Fruit fly (Drosophila melanogaster) whole organism, pupa: ENCODE measurements around the gene RFeSP.
A peak's percentile ranks its signal among the peaks of the same experiment; 100 is the strongest.

ENCODE experiments used
- CG10348 ChIP-seq: fragments of 200-800 bp; sonication (Bioruptor generic); IDR thresholded peaks from 2 replicates; pipeline ENCODE4 v1.3.6; 2022; ENCODE audit warnings: missing biosample characterization, missing genetic modification characterization
- CG12605 ChIP-seq: fragments of 200-800 bp; sonication (Bioruptor generic); IDR thresholded peaks from 2 replicates; pipeline ENCODE4 v1.3.6; 2022; ENCODE audit warnings: missing biosample characterization, missing genetic modification characterization
- CG13204 ChIP-seq: fragments of 200-800 bp; sonication (Bioruptor generic); optimal IDR thresholded peaks from 2 replicates; lab custom pipeline; 2018; ENCODE audit warnings: missing biosample characterization, mild to moderate bottlenecking, missing genetic modification characterization, moderate library complexity
- CG14655 ChIP-seq: fragments of 200-800 bp; sonication (Bioruptor generic); optimal IDR thresholded peaks from 3 replicates; lab custom pipeline; 2017; ENCODE audit warnings: mild to moderate bottlenecking, missing biosample characterization, missing genetic modification reagents, missing genetic modification characterization
- CG15710 ChIP-seq: fragments of 200-800 bp; sonication (Bioruptor generic); optimal IDR thresholded peaks from 2 replicates; lab custom pipeline; 2018; ENCODE audit warnings: missing biosample characterization, mild to moderate bottlenecking, missing genetic modification characterization, moderate library complexity
- CG17806 ChIP-seq: fragments of 200-800 bp; sonication (Bioruptor generic); optimal IDR thresholded peaks from 2 replicates; lab custom pipeline; 2018; ENCODE audit warnings: missing biosample characterization, mild to moderate bottlenecking, missing genetic modification characterization, moderate library complexity
- CG32121 ChIP-seq: fragments of 200-800 bp; sonication (Bioruptor generic); IDR thresholded peaks from 2 replicates; pipeline ENCODE4 v1.3.6; 2022; ENCODE audit warnings: missing biosample characterization, missing genetic modification characterization
- CG34367 ChIP-seq: fragments of 200-800 bp; sonication (Bioruptor generic); optimal IDR thresholded peaks from 2 replicates; lab custom pipeline; 2018; ENCODE audit warnings: missing biosample characterization, mild to moderate bottlenecking, missing genetic modification characterization
- CG4496 ChIP-seq: fragments of 200-800 bp; sonication (Bioruptor generic); IDR thresholded peaks from 3 replicates; pipeline ENCODE4 v1.3.6; 2022; ENCODE audit warnings: missing biosample characterization, missing genetic modification characterization
- CG8159 ChIP-seq: fragments of 200-800 bp; sonication (Bioruptor generic); optimal IDR thresholded peaks from 3 replicates; lab custom pipeline; 2018; ENCODE audit warnings: missing biosample characterization, mild to moderate bottlenecking, missing genetic modification characterization, moderate library complexity
- CG8301 ChIP-seq: fragments of 200-800 bp; sonication (Bioruptor generic); optimal IDR thresholded peaks from 2 replicates; lab custom pipeline; 2018; ENCODE audit warnings: missing biosample characterization, mild to moderate bottlenecking, missing genetic modification characterization
- CG9948 ChIP-seq: fragments of 200-800 bp; sonication (Bioruptor generic); optimal IDR thresholded peaks from 2 replicates; lab custom pipeline; 2018; ENCODE audit warnings: missing biosample characterization, mild to moderate bottlenecking, missing genetic modification characterization, moderate library complexity
- D1 ChIP-seq: fragments of 200-800 bp; sonication (Bioruptor generic); optimal IDR thresholded peaks from 2 replicates; lab custom pipeline; 2018; ENCODE audit warnings: missing biosample characterization, mild to moderate bottlenecking, missing genetic modification characterization, moderate library complexity
- EcR ChIP-seq: fragments of 200-800 bp; sonication (Bioruptor generic); optimal IDR thresholded peaks from 3 replicates; lab custom pipeline; 2019; ENCODE audit warnings: missing biosample characterization, missing genetic modification characterization, mild to moderate bottlenecking, moderate library complexity, missing genetic modification reagents
- Ets98B ChIP-seq: fragments of 200-800 bp; sonication (Bioruptor generic); IDR thresholded peaks from 2 replicates; pipeline ENCODE4 v1.3.6; 2022; ENCODE audit warnings: missing biosample characterization, missing genetic modification characterization
- Pif1A ChIP-seq: fragments of 200-800 bp; sonication (Bioruptor generic); optimal IDR thresholded peaks from 3 replicates; lab custom pipeline; 2016; ENCODE audit warnings: missing biosample characterization, missing genetic modification characterization
- Pif1B ChIP-seq: fragments of 200-800 bp; sonication (Bioruptor generic); optimal IDR thresholded peaks from 3 replicates; lab custom pipeline; 2016; ENCODE audit warnings: missing biosample characterization, missing genetic modification characterization
- Snoo ChIP-seq: fragments of 200-800 bp; sonication (Bioruptor generic); optimal IDR thresholded peaks from 3 replicates; lab custom pipeline; 2017; ENCODE audit warnings: missing biosample characterization, mild to moderate bottlenecking, missing genetic modification characterization, inconsistent platforms
- fd96Ca ChIP-seq: fragments of 200-800 bp; sonication (Bioruptor generic); IDR thresholded peaks from 3 replicates; pipeline ENCODE4 v1.3.6; 2022; ENCODE audit warnings: missing biosample characterization, missing genetic modification characterization
- gl ChIP-seq: fragments of 200-800 bp; sonication (Bioruptor generic); optimal IDR thresholded peaks from 2 replicates; lab custom pipeline; 2018; ENCODE audit warnings: missing biosample characterization, mild to moderate bottlenecking, missing genetic modification characterization
- rn ChIP-seq: fragments of 200-800 bp; sonication (Bioruptor generic); IDR thresholded peaks from 2 replicates; pipeline ENCODE4 v1.3.6; 2022; ENCODE audit warnings: missing biosample characterization, missing genetic modification characterization

RFeSP gene

DNA sequence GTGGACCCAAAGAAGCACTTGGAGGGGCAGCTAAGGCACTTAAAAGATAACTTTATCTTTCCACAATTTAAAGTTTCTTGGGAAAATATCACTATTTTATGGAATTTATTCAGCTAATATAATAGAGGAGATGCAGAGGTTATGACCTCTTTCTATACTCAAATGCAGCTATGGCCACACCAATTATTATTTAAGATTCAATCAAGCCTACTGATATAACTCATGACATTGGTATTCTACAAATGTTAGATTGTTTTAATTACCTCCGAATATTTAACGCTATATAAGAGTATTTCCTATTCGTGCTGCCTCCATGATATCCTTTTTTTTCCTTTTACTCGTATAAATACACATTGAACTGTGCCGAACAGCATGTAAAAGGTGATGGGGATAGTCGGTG, 40.0 kb downstream of the RFeSP start:
- TF ChIP-seq fd96Ca (no peak), EcR (GFP tag; lab: Kevin White, UChicago) (no peak), CG8301 (tag; lab: Kevin White, UChicago) (peak; percentile 59), CG32121 (GFP tag; lab: Robert Waterston, UW) (no peak), Ets98B (GFP tag; lab: Robert Waterston, UW) (no peak), CG17806 (tag; lab: Kevin White, UChicago) (peak; percentile 20), CG4496 (GFP tag; lab: Robert Waterston, UW) (no peak), Pif1A (GFP tag; lab: Kevin White, UChicago) (no peak), CG34367 (tag; lab: Kevin White, UChicago) (no peak), CG14655 (GFP tag; lab: Kevin White, UChicago) (peak; percentile 55), CG10348 (GFP tag; lab: Robert Waterston, UW) (no peak), CG15710 (tag; lab: Kevin White, UChicago) (peak; percentile 51), D1 (tag; lab: Kevin White, UChicago) (no peak), Pif1B (GFP tag; lab: Kevin White, UChicago) (no peak), CG12605 (no peak), gl (tag; lab: Kevin White, UChicago) (no peak), CG8159 (tag; lab: Kevin White, UChicago) (peak; percentile 70), rn (GFP tag; lab: Robert Waterston, UW) (no peak), CG9948 (tag; lab: Kevin White, UChicago) (peak; percentile 18), CG13204 (GFP tag; lab: Kevin White, UChicago) (no peak), Snoo (tag; lab: Kevin White, UChicago) (peak; percentile 38)

DNA sequence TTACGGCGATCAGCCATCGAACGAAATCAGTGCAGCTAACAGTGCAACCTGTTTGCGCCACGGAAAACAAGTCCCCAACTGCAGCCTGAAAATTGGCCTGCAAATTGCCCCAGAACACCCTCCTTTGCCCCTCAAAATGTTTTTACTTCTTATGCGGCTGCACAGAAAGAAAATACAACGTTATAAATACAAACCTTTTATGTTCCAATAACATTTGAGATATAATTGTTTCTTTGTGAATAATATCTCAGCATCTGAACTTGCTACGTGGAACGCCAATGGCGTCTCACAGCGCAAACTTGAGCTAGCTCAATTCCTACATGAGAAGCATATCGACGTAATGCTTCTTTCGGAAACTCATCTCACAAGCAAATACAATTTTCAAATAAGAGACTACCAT, 43.5 kb downstream of the RFeSP start:
- TF ChIP-seq CG8159 (tag; lab: Kevin White, UChicago) (peak; percentile 35), CG14655 (GFP tag; lab: Kevin White, UChicago) (peak; percentile 9), Snoo (tag; lab: Kevin White, UChicago) (peak; percentile 1), CG8301 (tag; lab: Kevin White, UChicago) (peak; percentile 3), Ets98B (GFP tag; lab: Robert Waterston, UW) (peak; percentile 18; the same call in 1 of the 2 replicates)

DNA sequence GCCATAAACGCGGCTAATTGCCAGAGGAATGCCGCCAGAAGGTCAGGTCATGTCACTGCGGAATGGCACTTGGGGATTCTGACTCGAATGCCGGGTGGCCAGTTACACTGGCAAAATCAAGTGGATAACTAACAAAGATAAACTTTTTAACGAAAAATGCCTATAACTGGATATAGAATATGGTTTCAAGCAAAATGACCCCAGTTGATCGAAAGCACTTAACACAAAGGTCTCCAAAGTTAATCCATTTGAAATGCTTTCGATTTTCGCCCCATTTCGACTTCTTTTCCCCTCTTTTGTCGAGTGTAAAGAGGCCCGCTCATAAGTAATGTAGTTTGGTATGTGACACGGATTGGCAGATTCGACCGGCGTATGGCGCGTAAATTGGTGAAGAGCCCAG, 45.3 kb downstream of the RFeSP start:
- TF ChIP-seq EcR (GFP tag; lab: Kevin White, UChicago) (no peak), CG8301 (tag; lab: Kevin White, UChicago) (peak; percentile 24), CG9948 (tag; lab: Kevin White, UChicago) (no peak), CG8159 (tag; lab: Kevin White, UChicago) (no peak), CG17806 (tag; lab: Kevin White, UChicago) (no peak), CG34367 (tag; lab: Kevin White, UChicago) (no peak), Pif1A (GFP tag; lab: Kevin White, UChicago) (no peak), fd96Ca (0 out of 3 replicates have a peak, but pooled peaks have one; percentile 7), CG32121 (GFP tag; lab: Robert Waterston, UW) (no peak), CG12605 (no peak), CG4496 (GFP tag; lab: Robert Waterston, UW) (no peak), Snoo (tag; lab: Kevin White, UChicago) (peak; percentile 43), CG13204 (GFP tag; lab: Kevin White, UChicago) (no peak), rn (GFP tag; lab: Robert Waterston, UW) (no peak), Pif1B (GFP tag; lab: Kevin White, UChicago) (peak; percentile 41), CG15710 (tag; lab: Kevin White, UChicago) (no peak), D1 (tag; lab: Kevin White, UChicago) (no peak), CG14655 (GFP tag; lab: Kevin White, UChicago) (peak; percentile 17), CG10348 (GFP tag; lab: Robert Waterston, UW) (no peak), gl (tag; lab: Kevin White, UChicago) (no peak), Ets98B (GFP tag; lab: Robert Waterston, UW) (0 out of 2 replicates have a peak, but pooled peaks have one; percentile 11)
